Fruit fly (Drosophila melanogaster) whole organism, wandering third instar larva: ENCODE measurements around the gene CG5727.

Experiments used
- brk ChIP-seq: fragments of 200-800 bp; sonication (Bioruptor generic); optimal IDR thresholded peaks from 2 replicates; lab custom pipeline; 2016; ENCODE audit warnings: missing biosample characterization, mild to moderate bottlenecking, missing genetic modification characterization
- lola ChIP-seq: fragments of >200 bp; optimal IDR thresholded peaks from 2 replicates; lab custom pipeline; 2017; ENCODE audit warnings: missing biosample characterization, missing genetic modification characterization

- TF ChIP-seq brk: no peak
- no peak for TF ChIP-seq lola (GFP tag; lab: Kevin White, UChicago)
Measured at dm6 chr2L:10255725-10256158, 45.3 kb upstream of the CG5727 start, which contains the start of gene CG5676.
